Fruit fly (Drosophila melanogaster) whole organism, embryonic: ENCODE results near the gene sa.
A peak's percentile ranks its signal among the peaks of the same experiment; 100 is the strongest.

Experiments used
- Abd-B ChIP-seq: fragments of 200-800 bp; sonication (Bioruptor generic); optimal IDR thresholded peaks from 2 replicates; lab custom pipeline; 2018; ENCODE audit warnings: missing biosample characterization, mild to moderate bottlenecking, missing genetic modification characterization, moderate library complexity
- Adf1 ChIP-seq: fragments of 200-800 bp; sonication (Bioruptor generic); IDR thresholded peaks from 2 replicates; pipeline ENCODE4 v1.3.6; 2022; ENCODE audit warnings: missing biosample characterization, missing genetic modification characterization
- Blimp-1 ChIP-seq: fragments of 200-800 bp; sonication (Bioruptor generic); optimal IDR thresholded peaks from 3 replicates; lab custom pipeline; 2018; ENCODE audit warnings: missing biosample characterization, missing genetic modification characterization, mild to moderate bottlenecking, moderate library complexity, missing genetic modification reagents
- CG11398 ChIP-seq: fragments of 200-800 bp; sonication (Bioruptor generic); optimal IDR thresholded peaks from 2 replicates; lab custom pipeline; 2016; ENCODE audit warnings: missing biosample characterization, missing genetic modification characterization
- CG1233 ChIP-seq: fragments of 200-800 bp; sonication (Bioruptor generic); optimal IDR thresholded peaks from 4 replicates; lab custom pipeline; 2018; ENCODE audit warnings: missing biosample characterization, mild to moderate bottlenecking, missing genetic modification characterization
- CG14667 ChIP-seq: fragments of 200-800 bp; sonication (Bioruptor generic); IDR thresholded peaks from 2 replicates; pipeline ENCODE4 v1.3.6; 2022; ENCODE audit warnings: missing biosample characterization, missing genetic modification characterization
- CG14860 ChIP-seq: fragments of 200-800 bp; sonication (Bioruptor generic); IDR thresholded peaks from 3 replicates; pipeline ENCODE4 v1.3.6; 2022; ENCODE audit warnings: missing biosample characterization, missing genetic modification characterization; ENCODE audit not compliant: partially characterized antibody
- CG15011 ChIP-seq: fragments of 200-800 bp; sonication (Bioruptor generic); optimal IDR thresholded peaks from 3 replicates; lab custom pipeline; 2018; ENCODE audit warnings: missing biosample characterization, mild to moderate bottlenecking, missing genetic modification characterization
- CG15696 ChIP-seq: fragments of 200-800 bp; sonication (Bioruptor generic); optimal IDR thresholded peaks from 2 replicates; lab custom pipeline; 2019; ENCODE audit warnings: missing biosample characterization, mild to moderate bottlenecking, missing genetic modification characterization, moderate library complexity
- CG2129 ChIP-seq: fragments of 200-800 bp; sonication (Bioruptor generic); IDR thresholded peaks from 2 replicates; pipeline ENCODE4 v1.3.6; 2022; ENCODE audit warnings: missing biosample characterization, missing genetic modification characterization; ENCODE audit not compliant: partially characterized antibody
- CG30403 ChIP-seq: fragments of 200-800 bp; sonication (Bioruptor generic); optimal IDR thresholded peaks from 3 replicates; lab custom pipeline; 2016; ENCODE audit warnings: missing biosample characterization, missing genetic modification characterization
- CG5180 ChIP-seq: fragments of 200-800 bp; sonication (Bioruptor generic); optimal IDR thresholded peaks from 3 replicates; lab custom pipeline; 2017; ENCODE audit warnings: missing biosample characterization, missing genetic modification characterization, mild to moderate bottlenecking, moderate library complexity, missing genetic modification reagents
- CG6654 ChIP-seq: fragments of 200-800 bp; sonication (Bioruptor generic); optimal IDR thresholded peaks from 2 replicates; lab custom pipeline; 2017; ENCODE audit warnings: missing biosample characterization, mild to moderate bottlenecking, missing genetic modification characterization
- CG6689 ChIP-seq: fragments of 200-800 bp; sonication (Bioruptor generic); IDR thresholded peaks from 2 replicates; pipeline ENCODE4 v1.3.6; 2022; ENCODE audit warnings: missing biosample characterization, missing genetic modification characterization
- CG7556 ChIP-seq: fragments of 200-800 bp; sonication (Bioruptor generic); optimal IDR thresholded peaks from 2 replicates; lab custom pipeline; 2017; ENCODE audit warnings: missing biosample characterization, mild to moderate bottlenecking, missing genetic modification characterization
- D19B ChIP-seq: fragments of 200-800 bp; sonication (Bioruptor generic); optimal IDR thresholded peaks from 2 replicates; lab custom pipeline; 2017; ENCODE audit warnings: missing biosample characterization, mild to moderate bottlenecking, missing genetic modification characterization
- Dref ChIP-seq: fragments of 200-800 bp; sonication (Bioruptor generic); IDR thresholded peaks from 2 replicates; pipeline ENCODE4 v1.3.6; 2022; ENCODE audit warnings: missing biosample characterization, missing genetic modification characterization
- Drgx ChIP-seq: fragments of 200-800 bp; sonication (Bioruptor generic); IDR thresholded peaks from 2 replicates; pipeline ENCODE4 v1.3.6; 2022; ENCODE audit warnings: missing biosample characterization, missing genetic modification characterization
- ERR ChIP-seq: fragments of 200-800 bp; sonication (Bioruptor generic); optimal IDR thresholded peaks from 2 replicates; lab custom pipeline; 2016; ENCODE audit warnings: missing biosample characterization, missing genetic modification characterization
- Eip74EF ChIP-seq, 2 experiments: fragments of 200-800 bp in 1 of 2; fragments of >200 bp in 1 of 2; sonication (Bioruptor generic) in 1 of 2; optimal IDR thresholded peaks; 2 replicates each; lab custom pipeline; 2017 to 2019; ENCODE audit warnings: missing biosample characterization in 2 of 2, missing genetic modification characterization in 2 of 2, mild to moderate bottlenecking in 1 of 2, moderate library complexity in 1 of 2
- Elba2 ChIP-seq: fragments of 200-800 bp; sonication (Bioruptor generic); optimal IDR thresholded peaks from 3 replicates; lab custom pipeline; 2016; ENCODE audit warnings: missing biosample characterization, missing genetic modification characterization
- Jarid2 ChIP-seq: fragments of 200-800 bp; sonication (Bioruptor generic); optimal IDR thresholded peaks from 3 replicates; lab custom pipeline; 2017; ENCODE audit warnings: mild to moderate bottlenecking, missing biosample characterization, missing genetic modification reagents, missing genetic modification characterization
- Lhr ChIP-seq: fragments of 200-800 bp; sonication (Bioruptor generic); optimal IDR thresholded peaks from 3 replicates; lab custom pipeline; 2017; ENCODE audit warnings: mild to moderate bottlenecking, missing biosample characterization, missing genetic modification reagents, missing genetic modification characterization
- Lpt ChIP-seq: fragments of >200 bp; optimal IDR thresholded peaks from 2 replicates; lab custom pipeline; 2018; ENCODE audit warnings: missing biosample characterization, missing genetic modification characterization
- Meics ChIP-seq: fragments of 200-800 bp; sonication (Bioruptor generic); optimal IDR thresholded peaks from 2 replicates; lab custom pipeline; 2017; ENCODE audit warnings: missing biosample characterization, mild to moderate bottlenecking, missing genetic modification characterization
- Nf-YC ChIP-seq: fragments of 200-800 bp; optimal IDR thresholded peaks from 3 replicates; lab custom pipeline; 2019; ENCODE audit warnings: missing biosample characterization, mild to moderate bottlenecking, missing genetic modification characterization, moderate library complexity
- Xrp1 ChIP-seq: fragments of 200-800 bp; sonication (Bioruptor generic); IDR thresholded peaks from 2 replicates; pipeline ENCODE4 v1.3.6; 2022; ENCODE audit warnings: missing biosample characterization, missing genetic modification characterization
- amos ChIP-seq: fragments of 200-800 bp; sonication (Bioruptor generic); IDR thresholded peaks from 2 replicates; pipeline ENCODE4 v1.3.6; 2022; ENCODE audit warnings: missing biosample characterization, missing genetic modification characterization; ENCODE audit not compliant: partially characterized antibody
- ap ChIP-seq: fragments of 200-800 bp; sonication (Bioruptor generic); IDR thresholded peaks from 2 replicates; pipeline ENCODE4 v1.3.6; 2022; ENCODE audit warnings: missing biosample characterization, missing genetic modification characterization
- br ChIP-seq: fragments of >200 bp; optimal IDR thresholded peaks from 2 replicates; lab custom pipeline; 2017
- btn ChIP-seq: fragments of 200-800 bp; sonication (Bioruptor generic); optimal IDR thresholded peaks from 2 replicates; lab custom pipeline; 2016; ENCODE audit warnings: missing biosample characterization, missing genetic modification characterization
- corto ChIP-seq: fragments of 200-800 bp; sonication (Bioruptor generic); optimal IDR thresholded peaks from 2 replicates; lab custom pipeline; 2016; ENCODE audit warnings: missing biosample characterization, mild to moderate bottlenecking, missing genetic modification characterization, moderate library complexity
- croc ChIP-seq: fragments of 200-800 bp; sonication (Bioruptor generic); conservative IDR thresholded peaks from 3 replicates; pipeline ENCODE4 v1.3.6; 2022; ENCODE audit warnings: missing biosample characterization, missing genetic modification characterization
- emc ChIP-seq: fragments of 200-800 bp; sonication (Bioruptor generic); optimal IDR thresholded peaks from 2 replicates; lab custom pipeline; 2016; ENCODE audit warnings: missing biosample characterization, missing genetic modification characterization
- fd102C ChIP-seq: fragments of 200-800 bp; sonication (Bioruptor generic); optimal IDR thresholded peaks from 2 replicates; lab custom pipeline; 2018; ENCODE audit warnings: missing biosample characterization, mild to moderate bottlenecking, missing genetic modification characterization, moderate library complexity
- grn ChIP-seq: fragments of 200-800 bp; sonication (Bioruptor generic); optimal IDR thresholded peaks from 3 replicates; lab custom pipeline; 2017; ENCODE audit warnings: missing biosample characterization, missing genetic modification characterization
- hbn ChIP-seq: fragments of 200-800 bp; sonication (Bioruptor generic); IDR thresholded peaks from 2 replicates; pipeline ENCODE4 v1.3.6; 2022; ENCODE audit warnings: missing biosample characterization, missing genetic modification characterization; ENCODE audit not compliant: partially characterized antibody
- insv ChIP-seq, 2 experiments: fragments of 200-800 bp; sonication (Bioruptor generic); optimal IDR thresholded peaks; 3 replicates each; lab custom pipeline; 2016 to 2018; ENCODE audit warnings: missing biosample characterization in 2 of 2, missing genetic modification characterization in 2 of 2
- kni ChIP-seq: fragments of 200-800 bp; sonication (Bioruptor generic); optimal IDR thresholded peaks from 3 replicates; lab custom pipeline; 2017; ENCODE audit warnings: mild to moderate bottlenecking, missing biosample characterization, missing genetic modification reagents, missing genetic modification characterization
- nmo ChIP-seq: fragments of 200-800 bp; sonication (Bioruptor generic); optimal IDR thresholded peaks from 2 replicates; lab custom pipeline; 2018; ENCODE audit warnings: missing biosample characterization, mild to moderate bottlenecking, missing genetic modification characterization, moderate library complexity
- org-1 ChIP-seq: fragments of 200-800 bp; sonication (Bioruptor generic); optimal IDR thresholded peaks from 2 replicates; lab custom pipeline; 2017; ENCODE audit warnings: missing biosample characterization, missing genetic modification characterization
- p53 ChIP-seq: fragments of 200-800 bp; sonication (Bioruptor generic); optimal IDR thresholded peaks from 2 replicates; lab custom pipeline; 2016; ENCODE audit warnings: missing biosample characterization, missing genetic modification characterization
- pan ChIP-seq, 4 experiments: fragments of >200 bp in 3 of 4; fragments of 200-800 bp in 1 of 4; sonication (Bioruptor generic) in 1 of 4; optimal IDR thresholded peaks in 3 of 4; IDR thresholded peaks in 1 of 4; 2 replicates each; pipeline versions ENCODE4 v1.3.6 to Lab custom; 2017 to 2022; ENCODE audit warnings: missing biosample characterization in 2 of 4, missing genetic modification characterization in 2 of 4, mixed read lengths in 1 of 4
- peb ChIP-seq: fragments of 200-800 bp; sonication (Bioruptor generic); IDR thresholded peaks from 2 replicates; pipeline ENCODE4 v1.3.6; 2022; ENCODE audit warnings: missing biosample characterization, missing genetic modification characterization
- pnt ChIP-seq: fragments of 200-800 bp; sonication (Bioruptor generic); optimal IDR thresholded peaks from 3 replicates; lab custom pipeline; 2016; ENCODE audit warnings: missing biosample characterization, missing genetic modification characterization
- prd ChIP-seq, 3 experiments: fragments of >200 bp in 2 of 3; fragments of 200-800 bp in 1 of 3; sonication (Bioruptor generic) in 1 of 3; optimal IDR thresholded peaks in 2 of 3; IDR thresholded peaks in 1 of 3; 2 replicates in 2 of 3; 3 replicates in 1 of 3; pipeline versions ENCODE4 v1.3.6 to Lab custom; 2017 to 2022; ENCODE audit warnings: missing biosample characterization in 1 of 3, missing genetic modification characterization in 1 of 3
- pum ChIP-seq: fragments of 200-800 bp; sonication (Bioruptor generic); optimal IDR thresholded peaks from 2 replicates; lab custom pipeline; 2016; ENCODE audit warnings: missing biosample characterization, missing genetic modification characterization
- ro ChIP-seq: fragments of 200-800 bp; sonication (Bioruptor generic); IDR thresholded peaks from 2 replicates; pipeline ENCODE4 v1.3.6; 2022; ENCODE audit warnings: missing biosample characterization, missing genetic modification characterization
- tna ChIP-seq: fragments of 200-800 bp; sonication (Bioruptor generic); IDR thresholded peaks from 2 replicates; pipeline ENCODE4 v1.3.6; 2022; ENCODE audit warnings: missing biosample characterization, missing genetic modification characterization; ENCODE audit not compliant: partially characterized antibody
- ttk ChIP-seq: fragments of 200-800 bp; sonication (Bioruptor generic); IDR thresholded peaks from 2 replicates; pipeline ENCODE4 v2.1.2; 2022; ENCODE audit warnings: missing biosample characterization, missing genetic modification characterization

The sa gene

dm6 chr3L:21445704-21446103 lies 39.2 kb upstream of the sa start, which contains the start of gene Syx7 (continued):
- TF ChIP-seq btn (GFP tag; lab: Kevin White, UChicago), result no peak
- TF ChIP-seq CG15696 (tag; lab: Kevin White, UChicago), result no peak
- TF ChIP-seq corto, result no peak
- TF ChIP-seq br (lab: Kevin White, UChicago), result no peak
- no peak for TF ChIP-seq Eip74EF (GFP tag; optimal IDR thresholded peaks at IDR 0.05; lab: Kevin White, UChicago)
- TF ChIP-seq Jarid2 (GFP tag; lab: Kevin White, UChicago), result no peak
- TF ChIP-seq CG2129, result no peak
- no peak for TF ChIP-seq Nf-YC (tag; lab: Kevin White, UChicago)
- TF ChIP-seq org-1 (GFP tag; lab: Kevin White, UChicago), result no peak
- peak; percentile 64 for TF ChIP-seq nmo (GFP tag; lab: Kevin White, UChicago)
- TF ChIP-seq CG6654 (GFP tag; lab: Kevin White, UChicago), result peak; percentile 48
- TF ChIP-seq CG15011, result no peak
- TF ChIP-seq croc (GFP tag; lab: Robert Waterston, UW), result no peak
- TF ChIP-seq ERR (GFP tag; lab: Kevin White, UChicago), result peak; percentile 33
- TF ChIP-seq p53, result no peak
- TF ChIP-seq Dref, result peak; percentile 94
- no peak for TF ChIP-seq CG11398 (GFP tag; lab: Kevin White, UChicago)
- TF ChIP-seq pnt (GFP tag; lab: Kevin White, UChicago), result no peak
- no peak for TF ChIP-seq CG5180 (GFP tag; lab: Kevin White, UChicago)
- no peak for TF ChIP-seq tna (GFP tag; lab: Robert Waterston, UW)
- TF ChIP-seq amos (GFP tag; lab: Robert Waterston, UW), result peak; percentile 71
- TF ChIP-seq prd (optimal IDR thresholded peaks at IDR 0.05; lab: Kevin White, UChicago), result no peak
- TF ChIP-seq prd (GFP tag; IDR thresholded peaks at IDR 0.05; lab: Robert Waterston, UW), result no peak
- no peak for TF ChIP-seq Meics (GFP tag; lab: Kevin White, UChicago)
- TF ChIP-seq insv (GFP tag; optimal IDR thresholded peaks at IDR 0.05; lab: Kevin White, UChicago), result no peak
- peak; percentile 44 for TF ChIP-seq Lhr (GFP tag; lab: Kevin White, UChicago)
- TF ChIP-seq kni (GFP tag; lab: Kevin White, UChicago), result no peak
- TF ChIP-seq Drgx (GFP tag; lab: Robert Waterston, UW), result no peak
- TF ChIP-seq CG6689 (GFP tag; lab: Robert Waterston, UW), result no peak
- TF ChIP-seq CG14860 (GFP tag; lab: Robert Waterston, UW), result no peak
- TF ChIP-seq fd102C (GFP tag; lab: Kevin White, UChicago), result no peak
- no peak for TF ChIP-seq Blimp-1 (GFP tag; lab: Kevin White, UChicago)
- TF ChIP-seq ap (GFP tag; lab: Robert Waterston, UW), result no peak
- TF ChIP-seq Elba2 (GFP tag; lab: Kevin White, UChicago), result peak; percentile 77
- no peak for TF ChIP-seq CG7556 (GFP tag; lab: Kevin White, UChicago)
- no peak for TF ChIP-seq ro
- peak; percentile 33 for TF ChIP-seq CG30403
- no peak for TF ChIP-seq pum (GFP tag; lab: Kevin White, UChicago)
- no peak for TF ChIP-seq peb
- TF ChIP-seq Abd-B (GFP tag; lab: Kevin White, UChicago), result no peak
- no peak for TF ChIP-seq Lpt
- peak; percentile 32; the same call in 1 of the 2 replicates for TF ChIP-seq Xrp1 (GFP tag; lab: Robert Waterston, UW)
- no peak for TF ChIP-seq grn (GFP tag; lab: Kevin White, UChicago)
- no peak for TF ChIP-seq pan (optimal IDR thresholded peaks at IDR 0.05; lab: Kevin White, UChicago)
- peak in 1 of 2 experiments; percentile 16 for TF ChIP-seq pan (GFP tag; optimal IDR thresholded peaks at IDR 0.05 in 1 of 2, IDR thresholded peaks at IDR 0.05 in 1 of 2)
- TF ChIP-seq ttk (GFP tag; lab: Robert Waterston, UW), result no peak
- no peak for TF ChIP-seq Adf1 (GFP tag; lab: Robert Waterston, UW)
- no peak for TF ChIP-seq CG14667
- no peak for TF ChIP-seq CG1233 (GFP tag; lab: Kevin White, UChicago)
- no peak for TF ChIP-seq emc (GFP tag; lab: Kevin White, UChicago)
- no peak for TF ChIP-seq D19B (GFP tag; lab: Kevin White, UChicago)
- no peak for TF ChIP-seq hbn (GFP tag; lab: Robert Waterston, UW)
